Worm (Caenorhabditis elegans) whole organism, mixed stage, embryonic: ENCODE measurements around the gene F16B4.6.

Source experiments
- M03D4.4 ChIP-seq: sonication (generic microtip); optimal IDR thresholded peaks from 2 replicates; lab custom pipeline; 2017; ENCODE audit warnings: mild to moderate bottlenecking, missing genetic modification characterization, missing compliant biosample characterization
- bed-3 ChIP-seq: fragments of 200-800 bp; sonication (Bioruptor generic); optimal IDR thresholded peaks from 3 replicates; lab custom pipeline; 2018; ENCODE audit warnings: mild to moderate bottlenecking, missing genetic modification characterization, moderate library complexity, missing compliant biosample characterization
- blmp-1 ChIP-seq: fragments of 150-350 bp; optimal IDR thresholded peaks from 2 replicates; lab custom pipeline; 2014; ENCODE audit warnings: missing biosample characterization, missing genetic modification characterization
- ceh-43 ChIP-seq: fragments of 200-800 bp; sonication (Bioruptor generic); optimal IDR thresholded peaks from 2 replicates; lab custom pipeline; 2018; ENCODE audit warnings: mild to moderate bottlenecking, missing genetic modification characterization, moderate library complexity, missing compliant biosample characterization
- ceh-83 ChIP-seq: fragments of 200-800 bp; sonication (Bioruptor generic); optimal IDR thresholded peaks from 2 replicates; lab custom pipeline; 2018; ENCODE audit warnings: mild to moderate bottlenecking, missing genetic modification characterization, missing compliant biosample characterization
- ces-1 ChIP-seq: fragments of 150-350 bp; optimal IDR thresholded peaks from 2 replicates; lab custom pipeline; 2014; ENCODE audit warnings: missing biosample characterization, missing genetic modification reagents, missing genetic modification characterization
- cnd-1 ChIP-seq: fragments of 200-800 bp; sonication (Bioruptor generic); optimal IDR thresholded peaks from 2 replicates; lab custom pipeline; 2018; ENCODE audit warnings: mild to moderate bottlenecking, missing genetic modification characterization, missing compliant biosample characterization
- drap-1 ChIP-seq: fragments of 200-800 bp; sonication (Bioruptor generic); optimal IDR thresholded peaks from 3 replicates; lab custom pipeline; 2018; ENCODE audit warnings: mild to moderate bottlenecking, missing genetic modification characterization, missing compliant biosample characterization
- elt-1 ChIP-seq: sonication (generic microtip); optimal IDR thresholded peaks from 2 replicates; lab custom pipeline; 2017; ENCODE audit warnings: missing genetic modification characterization, mild to moderate bottlenecking, missing compliant biosample characterization, antibody characterized with exemption, moderate library complexity, borderline replicate concordance; ENCODE audit not compliant: insufficient read depth
- flh-1 ChIP-seq: fragments of 200-800 bp; sonication (Bioruptor generic); optimal IDR thresholded peaks from 2 replicates; lab custom pipeline; 2018; ENCODE audit warnings: mild to moderate bottlenecking, missing genetic modification characterization, moderate library complexity, missing compliant biosample characterization
- ham-2 ChIP-seq: fragments of 200-800 bp; sonication (Bioruptor generic); optimal IDR thresholded peaks from 2 replicates; lab custom pipeline; 2018; ENCODE audit warnings: mild to moderate bottlenecking, missing genetic modification characterization, missing compliant biosample characterization
- lin-13 ChIP-seq: fragments of 150-350 bp; optimal IDR thresholded peaks from 2 replicates; lab custom pipeline; 2014; ENCODE audit warnings: missing biosample characterization, missing genetic modification characterization
- lin-32 ChIP-seq: fragments of 200-800 bp; sonication (Bioruptor generic); optimal IDR thresholded peaks from 2 replicates; lab custom pipeline; 2018; ENCODE audit warnings: mild to moderate bottlenecking, missing genetic modification characterization, missing compliant biosample characterization
- lsy-2 ChIP-seq: fragments of 150-350 bp; optimal IDR thresholded peaks from 2 replicates; lab custom pipeline; 2014; ENCODE audit warnings: missing biosample characterization, missing genetic modification characterization
- mab-5 ChIP-seq: fragments of 150-350 bp; optimal IDR thresholded peaks from 2 replicates; lab custom pipeline; 2014; ENCODE audit warnings: missing biosample characterization, missing genetic modification characterization
- mep-1 ChIP-seq: fragments of 150-350 bp; optimal IDR thresholded peaks from 2 replicates; lab custom pipeline; 2017; ENCODE audit warnings: missing biosample characterization, missing genetic modification reagents, missing genetic modification characterization, inconsistent platforms
- mls-2 ChIP-seq: sonication (generic microtip); optimal IDR thresholded peaks from 2 replicates; lab custom pipeline; 2016; ENCODE audit warnings: mild to moderate bottlenecking, missing genetic modification characterization, moderate library complexity, missing compliant biosample characterization
- nhr-12 ChIP-seq: fragments of 150-350 bp; optimal IDR thresholded peaks from 2 replicates; lab custom pipeline; 2014; ENCODE audit warnings: missing biosample characterization, missing genetic modification characterization
- nhr-2 ChIP-seq: fragments of 150-350 bp; optimal IDR thresholded peaks from 2 replicates; lab custom pipeline; 2014; ENCODE audit warnings: missing biosample characterization, missing genetic modification characterization
- nhr-28 ChIP-seq: fragments of 150-350 bp; optimal IDR thresholded peaks from 2 replicates; lab custom pipeline; 2014; ENCODE audit warnings: missing biosample characterization, missing genetic modification characterization
- nhr-76 ChIP-seq: sonication (generic microtip); optimal IDR thresholded peaks from 2 replicates; lab custom pipeline; 2017; ENCODE audit warnings: missing biosample characterization, missing genetic modification characterization
- pha-4 ChIP-seq: fragments of 150-350 bp; optimal IDR thresholded peaks from 2 replicates; lab custom pipeline; 2018; ENCODE audit warnings: missing biosample characterization, missing genetic modification reagents, missing genetic modification characterization
- snpc-4 ChIP-seq: fragments of 150-350 bp; optimal IDR thresholded peaks from 2 replicates; lab custom pipeline; 2014; ENCODE audit warnings: missing biosample characterization, missing genetic modification characterization
- sptf-1 ChIP-seq: sonication (generic microtip); optimal IDR thresholded peaks from 2 replicates; lab custom pipeline; 2017; ENCODE audit warnings: mild to moderate bottlenecking, missing genetic modification characterization, moderate library complexity, missing compliant biosample characterization
- tbx-8 ChIP-seq: fragments of 200-800 bp; sonication (Bioruptor generic); optimal IDR thresholded peaks from 2 replicates; lab custom pipeline; 2018; ENCODE audit warnings: mild to moderate bottlenecking, missing genetic modification characterization, moderate library complexity, missing compliant biosample characterization
- unc-39 ChIP-seq: fragments of 150-350 bp; optimal IDR thresholded peaks from 2 replicates; lab custom pipeline; 2014; ENCODE audit warnings: missing biosample characterization, missing genetic modification characterization
- unc-62 ChIP-seq: fragments of 150-350 bp; optimal IDR thresholded peaks from 2 replicates; lab custom pipeline; 2014; ENCODE audit warnings: missing biosample characterization, missing genetic modification reagents, missing genetic modification characterization
- zip-8 ChIP-seq: fragments of 150-350 bp; optimal IDR thresholded peaks from 2 replicates; lab custom pipeline; 2014; ENCODE audit warnings: missing biosample characterization, missing genetic modification characterization
- ztf-11 ChIP-seq: fragments of 150-350 bp; optimal IDR thresholded peaks from 2 replicates; lab custom pipeline; 2014; ENCODE audit warnings: missing biosample characterization, missing genetic modification characterization

The F16B4.6 gene

ce11 chrV:1578572-1579230, 8.3 kb upstream of the F16B4.6 start:
- TF ChIP-seq bed-3 (GFP tag; lab: Kevin White, UChicago), result no peak
- peak; percentile 87 for TF ChIP-seq zip-8 (tag; lab: Kevin White, UChicago)
- peak; percentile 23 for TF ChIP-seq M03D4.4
- TF ChIP-seq ztf-11, result peak; percentile 34
- TF ChIP-seq cnd-1 (tag; lab: Kevin White, UChicago), result peak; percentile 26
- TF ChIP-seq nhr-2 (tag; lab: Kevin White, UChicago), result peak; percentile 88
- peak; percentile 65 for TF ChIP-seq ham-2 (GFP tag; lab: Kevin White, UChicago)
- TF ChIP-seq nhr-12, result no peak

DNA sequence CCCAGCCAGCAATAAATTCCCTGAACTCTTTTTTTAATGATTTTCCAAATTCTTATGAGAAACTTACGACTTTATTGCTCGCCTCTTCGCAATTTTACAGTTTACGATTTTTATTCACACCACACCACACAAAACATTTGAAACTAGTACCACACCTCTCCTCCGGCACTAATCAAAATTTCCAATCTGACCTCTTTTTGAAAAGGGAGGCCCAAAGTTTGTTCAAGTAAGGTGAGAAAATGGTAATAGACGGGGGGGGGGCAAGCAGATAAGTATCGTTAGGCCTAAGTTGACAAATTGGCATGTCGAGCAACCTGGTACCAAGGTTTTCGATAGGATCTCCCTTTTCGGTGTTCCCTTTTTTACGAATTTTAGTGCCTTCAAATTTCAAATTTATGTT, 7.2 kb upstream of the F16B4.6 start:
- TF ChIP-seq ceh-43 (GFP tag; lab: Kevin White, UChicago) (no peak), bed-3 (GFP tag; lab: Kevin White, UChicago) (no peak), mab-5 (tag; lab: Kevin White, UChicago) (no peak), flh-1 (GFP tag; lab: Kevin White, UChicago) (no peak), ces-1 (GFP tag; lab: Kevin White, UChicago) (no peak), snpc-4 (no peak), tbx-8 (GFP tag; lab: Kevin White, UChicago) (no peak), drap-1 (GFP tag; lab: Kevin White, UChicago) (no peak), lsy-2 (no peak), pha-4 (tag; lab: Kevin White, UChicago) (no peak), mep-1 (tag; lab: Kevin White, UChicago) (no peak), cnd-1 (tag; lab: Kevin White, UChicago) (no peak), zip-8 (tag; lab: Kevin White, UChicago) (no peak), lin-32 (GFP tag; lab: Kevin White, UChicago) (no peak), ztf-11 (no peak), nhr-12 (no peak)

DNA sequence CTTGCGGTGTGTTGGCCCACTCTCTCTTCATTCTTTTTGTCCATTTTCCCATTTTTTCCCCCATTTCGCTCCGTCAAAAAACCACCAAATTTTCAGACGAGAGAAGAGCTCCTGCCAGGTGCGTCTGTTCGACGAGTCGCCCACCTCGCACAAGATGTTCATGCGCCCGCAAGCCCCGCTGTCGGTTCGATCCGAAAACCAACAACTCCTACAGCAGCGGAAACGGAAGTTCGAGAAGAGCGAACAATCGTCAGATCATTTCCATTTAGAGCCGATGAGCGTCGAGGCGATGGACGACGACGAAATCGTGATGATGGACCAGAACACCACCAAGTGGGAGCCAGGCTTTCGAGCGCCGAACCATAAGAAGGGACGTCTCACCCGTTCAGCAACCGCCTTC, 3.8 kb upstream of the F16B4.6 start:
- TF ChIP-seq tbx-8 (GFP tag; lab: Kevin White, UChicago) (no peak), cnd-1 (tag; lab: Kevin White, UChicago) (peak; percentile 18)

DNA sequence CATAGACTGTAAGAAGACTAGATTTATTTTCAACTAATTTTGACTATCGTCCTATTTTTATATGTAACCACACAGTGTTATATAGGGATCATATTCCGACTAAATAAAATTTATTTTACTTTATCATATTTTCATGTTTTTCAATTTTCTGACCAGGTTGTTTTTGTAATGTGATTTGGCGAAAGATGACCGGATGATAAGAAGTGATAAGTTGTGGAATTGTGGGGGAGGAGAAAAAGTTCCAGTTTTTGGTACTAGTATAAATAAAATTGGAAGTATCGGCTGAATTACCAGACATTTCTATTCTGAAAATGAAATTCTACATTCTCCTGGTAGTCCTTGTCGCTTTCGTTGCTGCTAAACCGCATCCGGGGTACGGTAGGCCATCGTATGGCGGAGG, 1.6 kb upstream of the F16B4.6 start, which contains the start of gene F16B4.7:
Gene F16B4.7 (plus strand): TSS at position 301 of the 400 bp plus-strand sequence.
- no peak for TF ChIP-seq drap-1 (GFP tag; lab: Kevin White, UChicago)
- TF ChIP-seq nhr-12, result no peak
- TF ChIP-seq mls-2, result no peak
- TF ChIP-seq elt-1 (tag; lab: Kevin White, UChicago), result no peak
- no peak for TF ChIP-seq lin-32 (GFP tag; lab: Kevin White, UChicago)
- TF ChIP-seq ztf-11, result no peak
- TF ChIP-seq blmp-1 (tag; lab: Kevin White, UChicago), result no peak
- no peak for TF ChIP-seq unc-39
- no peak for TF ChIP-seq bed-3 (GFP tag; lab: Kevin White, UChicago)
- TF ChIP-seq ham-2 (GFP tag; lab: Kevin White, UChicago), result no peak
- no peak for TF ChIP-seq zip-8 (tag; lab: Kevin White, UChicago)
- TF ChIP-seq unc-62 (GFP tag; lab: Kevin White, UChicago), result no peak
- no peak for TF ChIP-seq ceh-43 (GFP tag; lab: Kevin White, UChicago)
- no peak for TF ChIP-seq ces-1 (GFP tag; lab: Kevin White, UChicago)
- no peak for TF ChIP-seq nhr-76 (tag; lab: Kevin White, UChicago)

DNA sequence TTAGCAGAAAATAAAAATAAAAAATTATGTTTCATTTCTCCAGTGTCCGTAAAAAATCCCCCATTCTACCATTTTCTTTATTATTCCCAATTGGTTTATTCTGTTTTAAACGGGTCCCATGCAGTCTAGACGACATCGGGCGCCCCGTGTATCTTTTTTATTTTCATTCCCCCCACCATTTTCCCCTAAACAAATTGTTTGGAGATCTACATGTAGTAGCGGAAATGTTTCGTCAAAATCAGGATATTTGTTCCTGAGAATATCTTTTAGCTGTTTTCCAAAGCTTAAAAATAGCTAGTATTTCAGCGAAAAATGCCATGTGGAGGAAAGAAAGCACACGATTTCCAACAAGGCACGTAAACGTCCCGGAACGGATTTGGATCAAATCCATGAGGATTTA, 1.1 kb downstream of the F16B4.6 start, which contains the start of gene F16B4.5:
Gene F16B4.5 (plus strand): TSS at position 301 of the 400 bp plus-strand sequence.
- TF ChIP-seq lin-13 (tag; lab: Kevin White, UChicago), result no peak

DNA sequence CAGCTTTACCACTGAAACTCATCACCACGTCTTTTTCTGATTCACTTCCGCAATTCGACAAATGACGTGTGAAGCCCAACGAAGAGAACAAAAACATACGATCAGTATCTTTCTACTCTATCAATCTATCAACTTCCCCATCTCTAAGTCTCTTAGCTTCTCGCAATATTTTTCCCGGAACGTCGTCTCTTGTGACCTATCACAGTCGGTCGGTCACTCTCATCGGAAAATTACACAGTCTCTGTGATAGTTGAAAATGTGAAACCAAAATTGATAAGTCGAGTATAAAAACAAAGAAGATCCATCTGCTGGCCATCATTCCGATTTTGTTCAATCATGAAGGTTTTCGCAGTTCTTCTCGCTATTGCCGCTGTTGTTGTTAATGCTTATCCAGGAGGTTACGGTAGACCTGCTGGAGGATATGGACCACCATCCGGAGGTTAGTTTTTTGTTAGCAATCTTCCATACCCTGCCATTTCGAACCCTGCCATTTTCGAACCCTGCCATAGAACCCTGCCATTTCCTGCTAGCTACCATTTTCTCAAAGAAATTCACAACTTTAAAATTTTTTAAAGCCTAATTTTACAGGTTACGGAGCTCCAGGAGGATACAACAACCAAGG, 6.9 kb downstream of the F16B4.6 start, which contains the start of gene F16B4.4:
Gene F16B4.4 (plus strand): TSS at position 221 of the 622 bp plus-strand sequence.
- TF ChIP-seq flh-1 (GFP tag; lab: Kevin White, UChicago) (no peak), ham-2 (GFP tag; lab: Kevin White, UChicago) (no peak), cnd-1 (tag; lab: Kevin White, UChicago) (no peak), lsy-2 (no peak), drap-1 (GFP tag; lab: Kevin White, UChicago) (no peak), nhr-28 (tag; lab: Kevin White, UChicago) (no peak), pha-4 (tag; lab: Kevin White, UChicago) (no peak), nhr-12 (no peak), ceh-83 (no peak), lin-13 (tag; lab: Kevin White, UChicago) (no peak), unc-62 (GFP tag; lab: Kevin White, UChicago) (no peak), blmp-1 (tag; lab: Kevin White, UChicago) (no peak), sptf-1 (tag; lab: Kevin White, UChicago) (no peak), nhr-76 (tag; lab: Kevin White, UChicago) (no peak), snpc-4 (no peak), tbx-8 (GFP tag; lab: Kevin White, UChicago) (no peak), ztf-11 (no peak), mep-1 (tag; lab: Kevin White, UChicago) (no peak), zip-8 (tag; lab: Kevin White, UChicago) (no peak), mls-2 (no peak)
- TF ChIP-seq, all 35 proteins: peak for 0
